Worm (Caenorhabditis elegans) whole organism, L4/young adult: ENCODE results near the gene F22B5.6.

Experiments used
- W03F9.2 ChIP-seq: fragments of 150-350 bp; optimal IDR thresholded peaks from 2 replicates; lab custom pipeline; 2014; ENCODE audit warnings: missing biosample characterization, missing genetic modification characterization
- dao-5 ChIP-seq: sonication (generic microtip); optimal IDR thresholded peaks from 2 replicates; lab custom pipeline; 2016; ENCODE audit warnings: missing genotype, missing genetic modification characterization, moderate library complexity, missing compliant biosample characterization
- him-1 ChIP-seq: sonication (generic microtip); optimal IDR thresholded peaks from 2 replicates; lab custom pipeline; 2016; ENCODE audit warnings: missing genotype, missing genetic modification reagents, missing genetic modification characterization, missing compliant biosample characterization

DNA sequence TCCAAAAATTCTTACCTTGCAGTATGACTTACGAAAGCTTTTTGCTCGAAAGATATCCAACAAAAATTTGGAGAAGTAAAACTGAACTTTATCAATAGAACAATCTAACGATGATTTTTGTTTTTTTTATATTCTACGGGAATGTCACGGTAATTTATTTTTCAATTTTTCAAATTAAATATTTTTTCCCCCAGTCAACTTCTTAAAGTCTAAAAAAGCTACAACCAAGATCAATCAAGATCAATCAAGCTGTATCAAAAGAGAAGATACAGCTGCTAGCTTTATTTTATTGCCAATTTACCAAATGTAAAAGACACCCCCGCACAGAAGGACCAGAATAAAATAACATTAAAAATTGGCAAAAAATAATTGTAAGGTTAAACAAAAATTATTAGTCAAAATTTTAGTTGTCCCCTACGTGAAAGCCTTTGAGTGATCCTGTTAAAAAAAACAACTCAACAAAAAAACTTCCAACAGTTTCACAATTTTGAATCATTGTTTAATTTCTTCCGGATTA, 19.4 kb upstream of the F22B5.6 start, which contains the start of the genes M05D6.1 and M05D6.3:
- no peak for TF ChIP-seq him-1
- no peak for TF ChIP-seq dao-5
- no peak for TF ChIP-seq W03F9.2 (tag; lab: Kevin White, UChicago)
